Fruit fly (Drosophila melanogaster) whole organism, wandering third instar larva: ENCODE data around the gene bam.

ENCODE experiments used
- Abd-B ChIP-seq: fragments of >200 bp; optimal IDR thresholded peaks from 2 replicates; lab custom pipeline; 2017; ENCODE audit warnings: missing biosample characterization, missing genetic modification characterization
- CG32264 ChIP-seq: fragments of 200-800 bp; sonication (Bioruptor generic); optimal IDR thresholded peaks from 2 replicates; lab custom pipeline; 2016; ENCODE audit warnings: missing biosample characterization, missing genetic modification characterization
- CG9705 ChIP-seq: fragments of 200-800 bp; sonication (Bioruptor generic); optimal IDR thresholded peaks from 2 replicates; lab custom pipeline; 2018; ENCODE audit warnings: missing biosample characterization, mild to moderate bottlenecking, missing genetic modification characterization
- Dfd ChIP-seq: fragments of >200 bp; optimal IDR thresholded peaks from 2 replicates; lab custom pipeline; 2017; ENCODE audit warnings: missing biosample characterization, missing genetic modification characterization
- Jra ChIP-seq: sonication (Bioruptor generic); optimal IDR thresholded peaks from 2 replicates; lab custom pipeline; 2016; ENCODE audit warnings: missing biosample characterization, missing genetic modification characterization
- Myc ChIP-seq: fragments of >200 bp; optimal IDR thresholded peaks from 2 replicates; lab custom pipeline; 2017
- Vsx2 ChIP-seq: fragments of 200-300, 225-300 bp; sonication (Bioruptor generic); optimal IDR thresholded peaks from 2 replicates; lab custom pipeline; 2018; ENCODE audit warnings: missing biosample characterization, missing genetic modification characterization; ENCODE audit not compliant: partially characterized antibody
- dsf ChIP-seq: sonication (Bioruptor generic); optimal IDR thresholded peaks from 2 replicates; lab custom pipeline; 2016; ENCODE audit warnings: missing biosample characterization, missing genetic modification characterization, borderline replicate concordance
- h ChIP-seq: fragments of 200-800 bp; sonication (Bioruptor generic); optimal IDR thresholded peaks from 3 replicates; lab custom pipeline; 2016; ENCODE audit warnings: missing biosample characterization, mild to moderate bottlenecking, missing genetic modification characterization
- jim ChIP-seq: fragments of 175-275, 200-325 bp; sonication (Bioruptor generic); optimal IDR thresholded peaks from 2 replicates; lab custom pipeline; 2016; ENCODE audit warnings: missing biosample characterization, mild to moderate bottlenecking, missing genetic modification characterization
- lola ChIP-seq: fragments of >200 bp; optimal IDR thresholded peaks from 2 replicates; lab custom pipeline; 2017; ENCODE audit warnings: missing biosample characterization, missing genetic modification characterization
- tai ChIP-seq: sonication (Bioruptor generic); optimal IDR thresholded peaks from 2 replicates; lab custom pipeline; 2016; ENCODE audit warnings: missing biosample characterization, missing genetic modification characterization
- usp ChIP-seq: fragments of >200 bp; optimal IDR thresholded peaks from 2 replicates; lab custom pipeline; 2017; ENCODE audit warnings: missing biosample characterization, missing genetic modification characterization

DNA sequence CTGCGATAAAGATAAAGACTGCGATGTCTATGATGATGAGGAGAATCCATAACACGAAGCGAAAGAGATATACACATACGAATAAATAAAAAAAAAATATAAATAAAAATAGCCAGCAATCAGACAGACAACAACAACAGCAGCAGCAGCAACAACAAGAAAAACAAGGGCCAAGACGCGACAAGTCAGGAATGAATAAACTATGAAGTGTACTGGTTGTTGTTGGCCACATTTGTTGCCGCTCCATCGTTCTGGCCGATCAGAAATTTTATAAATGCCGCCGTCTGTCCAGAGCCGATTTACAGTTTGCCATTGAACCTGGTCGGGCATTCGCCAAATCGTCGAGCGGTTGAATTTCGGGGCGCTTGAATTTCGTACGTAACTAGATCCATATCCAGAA lies 7.6 kb downstream of the bam start, which contains the start of gene Jhbp7:
- TF ChIP-seq Dfd (GFP tag; lab: Kevin White, UChicago) (no peak), h (GFP tag; lab: Kevin White, UChicago) (no peak), Vsx2 (GFP tag; lab: Kevin White, UChicago) (no peak), Myc (no peak), jim (GFP tag; lab: Kevin White, UChicago) (no peak), lola (GFP tag; lab: Kevin White, UChicago) (no peak), CG32264 (GFP tag; lab: Kevin White, UChicago) (no peak), tai (GFP tag; lab: Kevin White, UChicago) (no peak), Abd-B (no peak), CG9705 (GFP tag; lab: Kevin White, UChicago) (no peak), usp (GFP tag; lab: Kevin White, UChicago) (no peak), Jra (no peak), dsf (GFP tag; lab: Kevin White, UChicago) (no peak)
